Fruit fly (Drosophila melanogaster) whole organism, adult: ENCODE data around the gene ATP7.

ENCODE experiments used
- CG11617 ChIP-seq: fragments of 200-800 bp; sonication (Bioruptor generic); optimal IDR thresholded peaks from 2 replicates; lab custom pipeline; 2017; ENCODE audit warnings: mild to moderate bottlenecking, missing biosample characterization, missing genetic modification reagents, missing genetic modification characterization
- CG12768 ChIP-seq: fragments of 200-800 bp; sonication (Bioruptor generic); optimal IDR thresholded peaks from 2 replicates; lab custom pipeline; 2017; ENCODE audit warnings: missing biosample characterization, missing genetic modification characterization, mild to moderate bottlenecking, moderate library complexity, missing genetic modification reagents
- CG14711 ChIP-seq: fragments of 200-800 bp; sonication (Bioruptor generic); optimal IDR thresholded peaks from 2 replicates; lab custom pipeline; 2018; ENCODE audit warnings: missing biosample characterization, mild to moderate bottlenecking, missing genetic modification characterization, moderate library complexity
- CG1620 ChIP-seq: fragments of 200-800 bp; sonication (Bioruptor generic); optimal IDR thresholded peaks from 2 replicates; lab custom pipeline; 2016; ENCODE audit warnings: missing biosample characterization, missing genetic modification characterization
- CG33017 ChIP-seq: fragments of 200-800 bp; sonication (Bioruptor generic); optimal IDR thresholded peaks from 2 replicates; lab custom pipeline; 2018; ENCODE audit warnings: missing biosample characterization, mild to moderate bottlenecking, missing genetic modification characterization, moderate library complexity
- CG5204 ChIP-seq: fragments of 200-800 bp; sonication (Bioruptor generic); optimal IDR thresholded peaks from 2 replicates; lab custom pipeline; 2016; ENCODE audit warnings: missing biosample characterization, missing genetic modification characterization
- CG7045 ChIP-seq: fragments of 200-800 bp; sonication (Bioruptor generic); optimal IDR thresholded peaks from 2 replicates; lab custom pipeline; 2017; ENCODE audit warnings: missing biosample characterization, mild to moderate bottlenecking, missing genetic modification characterization
- CG7101 ChIP-seq: fragments of 200-800 bp; sonication (Bioruptor generic); optimal IDR thresholded peaks from 2 replicates; lab custom pipeline; 2018; ENCODE audit warnings: missing biosample characterization, mild to moderate bottlenecking, missing genetic modification characterization, moderate library complexity
- Clk ChIP-seq: fragments of 200-800 bp; sonication (Bioruptor generic); optimal IDR thresholded peaks from 2 replicates; lab custom pipeline; 2017; ENCODE audit warnings: missing biosample characterization, missing genetic modification characterization
- Crg-1 ChIP-seq: fragments of 200-800 bp; sonication (Bioruptor generic); optimal IDR thresholded peaks from 2 replicates; lab custom pipeline; 2016; ENCODE audit warnings: missing biosample characterization, missing genetic modification characterization
- Hr96 ChIP-seq: fragments of 200-800 bp; sonication (Bioruptor generic); optimal IDR thresholded peaks from 2 replicates; lab custom pipeline; 2016; ENCODE audit warnings: missing biosample characterization, missing genetic modification characterization
- Mnt ChIP-seq: fragments of 200-800 bp; sonication (Bioruptor generic); optimal IDR thresholded peaks from 2 replicates; lab custom pipeline; 2016; ENCODE audit warnings: missing biosample characterization, mild to moderate bottlenecking, missing genetic modification characterization
- bab1 ChIP-seq: fragments of 200-800 bp; sonication (Bioruptor generic); optimal IDR thresholded peaks from 3 replicates; lab custom pipeline; 2019; ENCODE audit warnings: missing biosample characterization, mild to moderate bottlenecking, missing genetic modification characterization, moderate library complexity
- cic ChIP-seq: fragments of 200-800 bp; sonication (Bioruptor generic); optimal IDR thresholded peaks from 2 replicates; lab custom pipeline; 2017; ENCODE audit warnings: missing biosample characterization, mild to moderate bottlenecking, missing genetic modification characterization, moderate library complexity
- cnc ChIP-seq, 2 experiments: fragments of >200 bp; optimal IDR thresholded peaks; 2 replicates each; lab custom pipeline; 2017
- kay ChIP-seq: fragments of 200-800 bp; sonication (Bioruptor generic); peaks from one replicate; lab custom pipeline; 2016; ENCODE audit warnings: missing biosample characterization, missing genetic modification characterization, borderline replicate concordance
- ovo ChIP-seq: fragments of 200-800 bp; sonication (Bioruptor generic); optimal IDR thresholded peaks from 2 replicates; lab custom pipeline; 2016; ENCODE audit warnings: missing biosample characterization, missing genetic modification characterization
- pad ChIP-seq: fragments of 200-800 bp; sonication (Bioruptor generic); optimal IDR thresholded peaks from 3 replicates; lab custom pipeline; 2017; ENCODE audit warnings: missing biosample characterization, missing genetic modification characterization, mild to moderate bottlenecking, moderate library complexity, missing genetic modification reagents
- tj ChIP-seq: fragments of 200-800 bp; sonication (Bioruptor generic); optimal IDR thresholded peaks from 3 replicates; lab custom pipeline; 2017; ENCODE audit warnings: missing biosample characterization, mild to moderate bottlenecking, missing genetic modification characterization, moderate library complexity
- toe ChIP-seq: fragments of 200-800 bp; sonication (Bioruptor generic); optimal IDR thresholded peaks from 2 replicates; lab custom pipeline; 2016; ENCODE audit warnings: missing biosample characterization, missing genetic modification characterization

The ATP7 gene

dm6 chrX:11854758-11855465 is at the start of gene ATP7, which contains the start of gene CG10347:
ATP7 (plus strand) TSS chrX:11855022.
CG10347 (minus strand) TSS chrX:11854931.
- TF ChIP-seq pad, result peak; percentile 35
- peak; percentile 90 for TF ChIP-seq ovo
- TF ChIP-seq Mnt, result peak; percentile 81
- no peak for TF ChIP-seq CG7045 (GFP tag; lab: Kevin White, UChicago)
- no peak for TF ChIP-seq Hr96 (GFP tag; lab: Kevin White, UChicago)
- TF ChIP-seq CG11617, result peak; percentile 61
- TF ChIP-seq CG1620 (GFP tag; lab: Kevin White, UChicago), result peak; percentile 55
- TF ChIP-seq CG7101, result peak; percentile 41
- TF ChIP-seq CG14711 (tag; lab: Kevin White, UChicago), result peak; percentile 43
- no peak for TF ChIP-seq CG5204
- peak; percentile 77 for TF ChIP-seq bab1 (GFP tag; lab: Kevin White, UChicago)
- no peak for TF ChIP-seq Clk (GFP tag; lab: Kevin White, UChicago)
- TF ChIP-seq toe (GFP tag; lab: Kevin White, UChicago), result peak; percentile 47
- TF ChIP-seq cnc (optimal IDR thresholded peaks at IDR 0.05; lab: Kevin White, UChicago), result peak in 1 of 2 experiments; percentile 44
- peak; percentile 27 for TF ChIP-seq Crg-1 (GFP tag; lab: Kevin White, UChicago)
- no peak for TF ChIP-seq kay (GFP tag; lab: Kevin White, UChicago)
- peak; percentile 32 for TF ChIP-seq tj (GFP tag; lab: Kevin White, UChicago)

dm6 chrX:11805066-11805766 is 49.6 kb upstream of the ATP7 start:
- TF ChIP-seq ovo (peak; percentile 61), Crg-1 (GFP tag; lab: Kevin White, UChicago) (no peak), CG7101 (no peak), CG14711 (tag; lab: Kevin White, UChicago) (no peak), CG11617 (no peak), Hr96 (GFP tag; lab: Kevin White, UChicago) (no peak), CG12768 (GFP tag; lab: Kevin White, UChicago) (peak; percentile 38), tj (GFP tag; lab: Kevin White, UChicago) (peak; percentile 85), CG33017 (tag; lab: Kevin White, UChicago) (no peak), toe (GFP tag; lab: Kevin White, UChicago) (no peak), pad (peak; percentile 11), kay (GFP tag; lab: Kevin White, UChicago) (peak; percentile 62), cic (GFP tag; lab: Kevin White, UChicago) (peak; percentile 13), CG7045 (GFP tag; lab: Kevin White, UChicago) (no peak), Mnt (no peak), CG1620 (GFP tag; lab: Kevin White, UChicago) (no peak), Clk (GFP tag; lab: Kevin White, UChicago) (no peak), CG5204 (no peak), cnc (optimal IDR thresholded peaks at IDR 0.05; lab: Kevin White, UChicago) (no peak), bab1 (GFP tag; lab: Kevin White, UChicago) (no peak)

dm6 chrX:11806196-11806595 is 48.6 kb upstream of the ATP7 start:
- peak; percentile 71 for TF ChIP-seq CG1620 (GFP tag; lab: Kevin White, UChicago)
- TF ChIP-seq cnc (optimal IDR thresholded peaks at IDR 0.05; lab: Kevin White, UChicago), result no peak
- peak; percentile 61 for TF ChIP-seq pad
- peak; percentile 1 for TF ChIP-seq toe (GFP tag; lab: Kevin White, UChicago)
- no peak for TF ChIP-seq Clk (GFP tag; lab: Kevin White, UChicago)
- peak; percentile 73 for TF ChIP-seq kay (GFP tag; lab: Kevin White, UChicago)
- no peak for TF ChIP-seq CG11617
- peak; percentile 7 for TF ChIP-seq CG33017 (tag; lab: Kevin White, UChicago)
- peak; percentile 42 for TF ChIP-seq CG12768 (GFP tag; lab: Kevin White, UChicago)
- peak; percentile 76 for TF ChIP-seq Mnt
- TF ChIP-seq ovo, result peak; percentile 63
- TF ChIP-seq CG14711 (tag; lab: Kevin White, UChicago), result peak; percentile 48
- peak; percentile 66 for TF ChIP-seq CG7101
- peak; percentile 35 for TF ChIP-seq cic (GFP tag; lab: Kevin White, UChicago)
- peak; percentile 85 for TF ChIP-seq Crg-1 (GFP tag; lab: Kevin White, UChicago)
- TF ChIP-seq CG5204, result no peak
- no peak for TF ChIP-seq Hr96 (GFP tag; lab: Kevin White, UChicago)
- TF ChIP-seq tj (GFP tag; lab: Kevin White, UChicago), result peak; percentile 50
- no peak for TF ChIP-seq CG7045 (GFP tag; lab: Kevin White, UChicago)
- TF ChIP-seq bab1 (GFP tag; lab: Kevin White, UChicago), result peak; percentile 37

- TF ChIP-seq cnc (optimal IDR thresholded peaks at IDR 0.05; lab: Kevin White, UChicago) (no peak), kay (GFP tag; lab: Kevin White, UChicago) (no peak), CG14711 (tag; lab: Kevin White, UChicago) (peak; percentile 71), CG12768 (GFP tag; lab: Kevin White, UChicago) (peak; percentile 16), toe (GFP tag; lab: Kevin White, UChicago) (no peak), cic (GFP tag; lab: Kevin White, UChicago) (no peak), Hr96 (GFP tag; lab: Kevin White, UChicago) (no peak), Mnt (no peak), CG7045 (GFP tag; lab: Kevin White, UChicago) (no peak), ovo (peak; percentile 97), pad (peak; percentile 99), CG1620 (GFP tag; lab: Kevin White, UChicago) (no peak), tj (GFP tag; lab: Kevin White, UChicago) (peak; percentile 37), CG5204 (no peak), CG7101 (peak; percentile 77), CG11617 (peak; percentile 67), bab1 (GFP tag; lab: Kevin White, UChicago) (peak; percentile 54), CG33017 (tag; lab: Kevin White, UChicago) (peak; percentile 52), Crg-1 (GFP tag; lab: Kevin White, UChicago) (no peak), Clk (GFP tag; lab: Kevin White, UChicago) (no peak)
Measured at dm6 chrX:11806867-11807747, 47.7 kb upstream of the ATP7 start, which contains the start of gene Hsc70-3. Hsc70-3 (minus strand) TSS chrX:11807117.
